Worm (Caenorhabditis elegans): ENCODE data around the gene T04A8.8.
A peak's percentile ranks its signal among the peaks of the same experiment; 100 is the strongest.

DNA sequence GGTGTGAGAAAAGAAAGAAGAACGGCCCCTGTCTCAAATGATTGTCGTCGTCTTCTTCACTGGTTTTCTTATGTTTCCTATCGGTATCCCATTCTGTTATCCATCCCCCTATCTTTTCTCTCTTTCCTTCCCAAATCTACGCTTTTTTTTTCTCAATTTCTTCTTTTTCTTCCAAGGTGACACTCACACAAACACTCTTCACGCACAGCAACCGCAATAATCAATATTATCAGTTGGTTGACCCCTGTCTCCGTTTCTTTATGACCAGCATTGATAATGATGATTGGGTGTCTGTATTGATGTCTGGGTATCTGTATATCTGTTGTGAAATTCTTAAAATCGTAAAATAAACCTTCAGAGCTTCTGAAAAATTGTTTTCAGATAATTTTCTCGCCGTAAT, 47.0 kb downstream of the T04A8.8 start:
- TF ChIP-seq nfya-1 (tag; optimal IDR thresholded peaks at IDR 0.05; ENCODE audit: insufficient read depth) (peak; percentile 48), pha-4 (tag; optimal IDR thresholded peaks at IDR 0.05) (no peak), hmg-11 (tag; optimal IDR thresholded peaks at IDR 0.05) (no peak), R02D3.7 (tag; optimal IDR thresholded peaks at IDR 0.05) (no peak), egl-27 (tag; optimal IDR thresholded peaks at IDR 0.05) (no peak), nhr-12 (tag; optimal IDR thresholded peaks at IDR 0.05) (no peak), nhr-76 (tag; optimal IDR thresholded peaks at IDR 0.05) (no peak), skn-1 (tag; optimal IDR thresholded peaks at IDR 0.05) (no peak), nhr-11 (tag; optimal IDR thresholded peaks at IDR 0.05) (no peak), nhr-77 (tag; optimal IDR thresholded peaks at IDR 0.05) (no peak), ZK546.5 (tag; optimal IDR thresholded peaks at IDR 0.05) (no peak), mdl-1 (tag; optimal IDR thresholded peaks at IDR 0.05) (no peak), unc-62 (GFP tag; optimal IDR thresholded peaks at IDR 0.05) (no peak)
